Fruit fly (Drosophila melanogaster): Measurements from ENCODE around the gene CG42709.

DNA sequence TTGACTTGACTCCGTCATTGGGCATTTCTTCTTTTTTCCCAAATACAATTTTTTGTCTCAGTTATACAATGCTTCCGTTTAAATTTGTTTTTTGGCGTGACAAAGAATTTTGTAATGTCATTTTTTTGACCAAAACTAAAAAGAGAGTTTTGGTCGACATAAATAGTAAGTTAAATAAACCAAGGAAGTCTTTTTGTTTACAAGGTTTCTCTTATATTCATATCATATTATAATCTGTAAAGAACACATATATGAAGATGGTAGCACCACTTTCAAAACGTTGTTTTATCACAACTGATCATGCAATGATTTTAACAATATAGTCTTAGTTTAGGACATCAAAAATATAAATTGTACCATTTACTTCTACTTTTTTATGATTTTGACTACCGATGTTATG is 9.0 kb upstream of the CG42709 start, which contains the start of the genes CG10969 and CG17666:
- TF ChIP-seq Camta (GFP tag; optimal IDR thresholded peaks at IDR 0.05) = no peak
- TF ChIP-seq sens (GFP tag) = no peak
- TF ChIP-seq BEAF-32 (GFP tag; optimal IDR thresholded peaks at IDR 0.05) = no peak
- TF ChIP-seq ab (GFP tag; optimal IDR thresholded peaks at IDR 0.05) = no peak
- TF ChIP-seq E2f2 (GFP tag; IDR thresholded peaks at IDR 0.05) = no peak
- no peak for TF ChIP-seq Atf-2 (GFP tag; optimal IDR thresholded peaks at IDR 0.05)
- no peak for TF ChIP-seq ato (GFP tag; IDR thresholded peaks at IDR 0.05; ENCODE audit: partially characterized antibody)
- TF ChIP-seq pfk (GFP tag; optimal IDR thresholded peaks at IDR 0.05) = no peak
- TF ChIP-seq Tbp (GFP tag; optimal IDR thresholded peaks at IDR 0.05) = no peak
- no peak for TF ChIP-seq Scr (GFP tag; IDR thresholded peaks at IDR 0.05; ENCODE audit: partially characterized antibody)
